Worm (Caenorhabditis elegans) whole organism, late embryonic: ENCODE data around the gene tbx-37.

ENCODE experiments used
- C38D4.7 ChIP-seq: fragments of 200-800 bp; sonication (Bioruptor generic); optimal IDR thresholded peaks from 2 replicates; lab custom pipeline; 2018; ENCODE audit warnings: mild to moderate bottlenecking, missing genetic modification characterization, moderate library complexity, missing compliant biosample characterization
- F13H6.1 ChIP-seq: sonication (generic microtip); optimal IDR thresholded peaks from 2 replicates; lab custom pipeline; 2016; ENCODE audit warnings: missing genetic modification characterization, missing compliant biosample characterization
- K02D7.2 ChIP-seq: sonication (generic microtip); optimal IDR thresholded peaks from 2 replicates; lab custom pipeline; 2017; ENCODE audit warnings: mild to moderate bottlenecking, missing genetic modification characterization, missing compliant biosample characterization
- K09A11.1 ChIP-seq: sonication (generic microtip); optimal IDR thresholded peaks from 2 replicates; lab custom pipeline; 2017; ENCODE audit warnings: antibody characterized with exemption, mild to moderate bottlenecking, missing genetic modification characterization, missing compliant biosample characterization; ENCODE audit not compliant: insufficient read depth
- T23F11.4 ChIP-seq: fragments of 200-800 bp; sonication (Bioruptor generic); optimal IDR thresholded peaks from 2 replicates; lab custom pipeline; 2018; ENCODE audit warnings: mild to moderate bottlenecking, missing genetic modification characterization, missing compliant biosample characterization
- Y22D7AL.16 ChIP-seq: sonication (generic microtip); optimal IDR thresholded peaks from 2 replicates; lab custom pipeline; 2016; ENCODE audit warnings: missing genetic modification characterization, missing compliant biosample characterization
- ama-1 ChIP-seq: fragments of 150-350 bp; optimal IDR thresholded peaks from 2 replicates; lab custom pipeline; 2014
- ceh-14 ChIP-seq: sonication (generic microtip); optimal IDR thresholded peaks from 2 replicates; lab custom pipeline; 2016; ENCODE audit warnings: missing genotype, missing genetic modification characterization, missing compliant biosample characterization
- ceh-18 ChIP-seq: sonication (generic microtip); optimal IDR thresholded peaks from 2 replicates; lab custom pipeline; 2016; ENCODE audit warnings: missing genetic modification characterization, missing compliant biosample characterization
- ceh-19 ChIP-seq: fragments of 200-800 bp; sonication (Bioruptor generic); optimal IDR thresholded peaks from 2 replicates; lab custom pipeline; 2018; ENCODE audit warnings: mild to moderate bottlenecking, missing genetic modification characterization, missing compliant biosample characterization
- ceh-2 ChIP-seq: sonication (generic microtip); optimal IDR thresholded peaks from 2 replicates; lab custom pipeline; 2016; ENCODE audit warnings: missing genotype, missing genetic modification characterization, missing compliant biosample characterization
- ceh-30 ChIP-seq: fragments of 150-350 bp; optimal IDR thresholded peaks from 2 replicates; lab custom pipeline; 2014; ENCODE audit warnings: missing biosample characterization, missing genetic modification characterization
- ceh-34 ChIP-seq: sonication (generic microtip); optimal IDR thresholded peaks from 2 replicates; lab custom pipeline; 2016; ENCODE audit warnings: mild to moderate bottlenecking, missing genetic modification characterization, missing compliant biosample characterization
- ceh-45 ChIP-seq: fragments of 200-800 bp; sonication (Bioruptor generic); IDR thresholded peaks from 2 replicates; pipeline ENCODE4 v1.3.6; 2022; ENCODE audit warnings: missing genetic modification reagents, missing genetic modification characterization, missing compliant biosample characterization
- ceh-6 ChIP-seq: fragments of 200-800 bp; sonication (Bioruptor generic); optimal IDR thresholded peaks from 2 replicates; lab custom pipeline; 2018; ENCODE audit warnings: mild to moderate bottlenecking, missing genetic modification characterization, missing compliant biosample characterization
- ceh-9 ChIP-seq: sonication (generic microtip); optimal IDR thresholded peaks from 2 replicates; lab custom pipeline; 2016; ENCODE audit warnings: mild to moderate bottlenecking, missing genetic modification characterization, inconsistent platforms, missing compliant biosample characterization
- che-1 ChIP-seq: sonication (generic microtip); optimal IDR thresholded peaks from 2 replicates; lab custom pipeline; 2016; ENCODE audit warnings: mild to moderate bottlenecking, missing genetic modification characterization, missing compliant biosample characterization
- dmd-4 ChIP-seq: sonication (generic microtip); optimal IDR thresholded peaks from 2 replicates; lab custom pipeline; 2016; ENCODE audit warnings: borderline replicate concordance, missing genetic modification characterization, missing compliant biosample characterization
- dve-1 ChIP-seq: sonication (generic microtip); optimal IDR thresholded peaks from 2 replicates; lab custom pipeline; 2017; ENCODE audit warnings: antibody characterized with exemption, mild to moderate bottlenecking, missing genetic modification characterization, missing compliant biosample characterization
- ets-4 ChIP-seq: sonication (generic microtip); optimal IDR thresholded peaks from 2 replicates; lab custom pipeline; 2016; ENCODE audit warnings: missing genetic modification characterization, missing compliant biosample characterization
- eyg-1 ChIP-seq: sonication (generic microtip); optimal IDR thresholded peaks from 2 replicates; lab custom pipeline; 2016; ENCODE audit warnings: missing genotype, missing genetic modification characterization, missing compliant biosample characterization
- fkh-6 ChIP-seq: sonication (generic microtip); optimal IDR thresholded peaks from 2 replicates; lab custom pipeline; 2016; ENCODE audit warnings: missing genetic modification characterization, missing compliant biosample characterization
- gmeb-2 ChIP-seq: sonication (generic microtip); optimal IDR thresholded peaks from 2 replicates; lab custom pipeline; 2016; ENCODE audit warnings: missing genetic modification characterization, inconsistent platforms, missing compliant biosample characterization
- hlh-13 ChIP-seq: fragments of 200-800 bp; sonication (Bioruptor generic); optimal IDR thresholded peaks from 2 replicates; lab custom pipeline; 2018; ENCODE audit warnings: mild to moderate bottlenecking, missing genetic modification characterization, missing compliant biosample characterization
- hlh-6 ChIP-seq: sonication (generic microtip); optimal IDR thresholded peaks from 2 replicates; lab custom pipeline; 2016; ENCODE audit warnings: missing genotype, missing genetic modification characterization, missing compliant biosample characterization
- madf-2 ChIP-seq: sonication (generic microtip); optimal IDR thresholded peaks from 2 replicates; lab custom pipeline; 2017; ENCODE audit warnings: missing genetic modification characterization, missing compliant biosample characterization
- nfya-1 ChIP-seq: sonication (generic microtip); optimal IDR thresholded peaks from 2 replicates; lab custom pipeline; 2017; ENCODE audit warnings: missing genetic modification characterization, mild to moderate bottlenecking, missing compliant biosample characterization, antibody characterized with exemption, moderate library complexity
- nhr-11 ChIP-seq: fragments of 150-350 bp; optimal IDR thresholded peaks from 2 replicates; lab custom pipeline; 2014; ENCODE audit warnings: missing biosample characterization, missing genetic modification characterization
- pag-3 ChIP-seq: sonication (generic microtip); optimal IDR thresholded peaks from 2 replicates; lab custom pipeline; 2016; ENCODE audit warnings: missing compliant biosample characterization, missing genetic modification characterization, borderline replicate concordance
- pat-9 ChIP-seq: fragments of 200-800 bp; sonication (Bioruptor generic); optimal IDR thresholded peaks from 2 replicates; lab custom pipeline; 2018; ENCODE audit warnings: mild to moderate bottlenecking, missing genetic modification characterization, moderate library complexity, missing compliant biosample characterization
- pha-4 ChIP-seq: fragments of 150-350 bp; optimal IDR thresholded peaks from 2 replicates; lab custom pipeline; 2018; ENCODE audit warnings: missing biosample characterization, missing genetic modification reagents, missing genetic modification characterization
- pqm-1 ChIP-seq: sonication (generic microtip); optimal IDR thresholded peaks from 2 replicates; lab custom pipeline; 2016; ENCODE audit warnings: missing genetic modification characterization, missing compliant biosample characterization
- ref-2 ChIP-seq: sonication (generic microtip); optimal IDR thresholded peaks from 2 replicates; lab custom pipeline; 2016; ENCODE audit warnings: missing genetic modification characterization, missing compliant biosample characterization
- sox-4 ChIP-seq: sonication (generic microtip); optimal IDR thresholded peaks from 2 replicates; lab custom pipeline; 2017; ENCODE audit warnings: mild to moderate bottlenecking, missing genetic modification characterization, inconsistent platforms, missing compliant biosample characterization
- syd-9 ChIP-seq: sonication (generic microtip); optimal IDR thresholded peaks from 2 replicates; lab custom pipeline; 2016; ENCODE audit warnings: mild to moderate bottlenecking, missing genetic modification characterization, moderate library complexity, missing compliant biosample characterization
- tbx-7 ChIP-seq: sonication (generic microtip); optimal IDR thresholded peaks from 2 replicates; lab custom pipeline; 2016; ENCODE audit warnings: missing genotype, missing genetic modification characterization, missing compliant biosample characterization
- unc-55 ChIP-seq: sonication (generic microtip); optimal IDR thresholded peaks from 2 replicates; lab custom pipeline; 2017; ENCODE audit warnings: missing biosample characterization, missing genetic modification reagents, missing genetic modification characterization
- unc-86 ChIP-seq: sonication (generic microtip); optimal IDR thresholded peaks from 2 replicates; lab custom pipeline; 2016; ENCODE audit warnings: missing genetic modification characterization, missing compliant biosample characterization
- zip-5 ChIP-seq: sonication (generic microtip); optimal IDR thresholded peaks from 2 replicates; lab custom pipeline; 2016; ENCODE audit warnings: missing genetic modification characterization, missing compliant biosample characterization

tbx-37 gene

DNA sequence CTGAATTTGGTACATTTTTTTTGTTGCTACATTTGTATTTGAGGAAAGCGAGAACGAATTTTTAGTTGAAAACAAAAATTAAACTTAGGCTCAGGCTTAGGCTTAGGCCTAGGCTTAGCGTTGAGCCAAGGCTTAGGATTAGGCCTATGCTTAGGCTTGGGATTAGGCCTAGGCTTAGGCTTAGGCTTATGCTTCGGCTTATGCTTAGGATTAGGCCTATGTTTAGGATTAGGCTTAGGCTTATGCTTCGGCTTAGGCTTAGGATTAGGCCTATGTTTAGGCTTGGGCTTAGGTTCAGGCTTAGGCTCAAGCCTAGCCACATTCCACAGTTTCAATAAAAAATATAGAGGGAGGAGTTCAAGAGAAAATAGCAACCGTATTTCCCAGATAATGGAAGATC lies 19.1 kb downstream of the tbx-37 start:
- TF ChIP-seq ceh-45 (GFP tag; lab: Robert Waterston, UW) = no peak
- no peak for TF ChIP-seq ref-2 (tag; lab: Kevin White, UChicago)
- no peak for TF ChIP-seq F13H6.1 (tag; lab: Kevin White, UChicago)
- TF ChIP-seq eyg-1 (tag; lab: Kevin White, UChicago) = no peak
- no peak for TF ChIP-seq nfya-1 (tag; lab: Kevin White, UChicago)
- peak; percentile 96 for TF ChIP-seq dve-1

DNA sequence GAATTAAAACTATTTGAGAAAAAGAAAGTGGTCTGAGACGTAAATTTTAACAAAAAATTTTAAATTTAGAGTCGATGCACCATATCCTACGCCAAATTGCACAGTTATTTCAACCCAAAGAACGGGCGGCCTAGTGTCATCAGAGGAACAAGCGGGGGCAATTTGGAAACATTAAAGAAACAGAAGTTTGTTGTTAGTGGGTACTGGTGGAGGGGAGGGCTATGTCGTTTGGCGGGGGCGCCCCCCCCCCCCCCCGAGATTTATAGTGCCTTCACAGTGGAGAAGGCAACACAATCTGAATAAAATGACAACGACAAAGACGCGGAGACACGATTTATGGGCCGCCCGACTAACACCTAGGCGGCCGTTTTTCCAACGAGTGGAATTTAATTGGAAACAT lies 20.1 kb downstream of the tbx-37 start:
- no peak for TF ChIP-seq T23F11.4
- TF ChIP-seq dve-1 = no peak
- TF ChIP-seq syd-9 (tag; lab: Kevin White, UChicago) = no peak
- TF ChIP-seq nhr-11 (tag; lab: Kevin White, UChicago) = no peak
- TF ChIP-seq che-1 (tag; lab: Kevin White, UChicago) = no peak
- TF ChIP-seq madf-2 (tag; lab: Kevin White, UChicago) = no peak
- TF ChIP-seq tbx-7 (tag; lab: Kevin White, UChicago) = no peak
- TF ChIP-seq ref-2 (tag; lab: Kevin White, UChicago) = no peak
- no peak for TF ChIP-seq K02D7.2
- no peak for TF ChIP-seq C38D4.7 (GFP tag; lab: Kevin White, UChicago)
- TF ChIP-seq dmd-4 (tag; lab: Kevin White, UChicago) = no peak
- TF ChIP-seq Y22D7AL.16 = no peak
- TF ChIP-seq ceh-45 (GFP tag; lab: Robert Waterston, UW) = no peak

- TF ChIP-seq ceh-18 = peak; percentile 33
- TF ChIP-seq nfya-1 (tag; lab: Kevin White, UChicago) = peak; percentile 21
- TF ChIP-seq ceh-34 = peak; percentile 20
- TF ChIP-seq pat-9 (tag; lab: Kevin White, UChicago) = peak; percentile 8
- no peak for TF ChIP-seq ceh-2 (tag; lab: Kevin White, UChicago)
Measured at ce11 chrIII:11202992-11203391, 23.9 kb downstream of the tbx-37 start.

DNA sequence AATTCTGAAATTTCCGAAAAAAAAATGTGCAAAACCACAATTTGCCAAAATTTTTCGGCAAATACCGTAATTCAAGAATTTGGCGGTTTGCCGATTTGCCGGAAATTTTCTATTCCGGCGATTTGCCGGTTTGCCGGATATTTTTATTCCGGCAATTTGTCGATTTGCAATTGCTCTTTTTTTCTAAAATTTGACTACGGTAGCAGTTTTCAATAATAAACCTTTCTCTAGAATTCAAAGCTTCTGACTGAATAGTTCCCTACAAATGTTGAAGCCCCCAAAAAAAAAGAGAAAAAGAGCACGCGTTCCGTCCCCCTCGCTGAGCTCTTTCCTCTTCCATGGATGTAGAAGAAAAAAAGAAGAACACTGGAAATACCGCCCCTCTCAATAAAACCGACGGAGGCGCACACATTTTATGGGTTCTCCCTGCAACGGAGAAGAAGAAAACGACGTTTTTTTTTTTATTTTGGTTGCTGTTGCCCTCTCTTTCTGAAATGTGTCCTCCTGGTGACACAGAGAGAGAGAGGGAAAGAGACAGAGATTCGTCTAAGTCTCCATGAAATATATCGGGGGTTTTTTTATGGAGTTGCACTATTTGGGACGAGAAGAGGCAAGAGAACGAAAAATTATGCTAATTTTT lies 25.9 kb downstream of the tbx-37 start:
- TF ChIP-seq hlh-13 (GFP tag; lab: Kevin White, UChicago) (no peak), sox-4 (tag; lab: Kevin White, UChicago) (no peak), ceh-14 (tag; lab: Kevin White, UChicago) (no peak), hlh-6 (tag; lab: Kevin White, UChicago) (no peak), dmd-4 (tag; lab: Kevin White, UChicago) (no peak), ceh-18 (no peak), gmeb-2 (no peak), K09A11.1 (tag; lab: Kevin White, UChicago) (no peak), ama-1 (lab: Kevin White, UChicago) (no peak), ceh-2 (tag; lab: Kevin White, UChicago) (no peak), Y22D7AL.16 (no peak), pqm-1 (no peak), nhr-11 (tag; lab: Kevin White, UChicago) (no peak), unc-86 (tag; lab: Kevin White, UChicago) (no peak), ceh-6 (GFP tag; lab: Kevin White, UChicago) (no peak), che-1 (tag; lab: Kevin White, UChicago) (no peak), ceh-34 (no peak)

- TF ChIP-seq unc-86 (tag; lab: Kevin White, UChicago) (no peak), dve-1 (no peak), pag-3 (no peak), unc-55 (GFP tag; lab: Kevin White, UChicago) (no peak), eyg-1 (tag; lab: Kevin White, UChicago) (no peak), gmeb-2 (no peak), ceh-19 (GFP tag; lab: Kevin White, UChicago) (no peak), hlh-6 (tag; lab: Kevin White, UChicago) (no peak), zip-5 (tag; lab: Kevin White, UChicago) (no peak), madf-2 (tag; lab: Kevin White, UChicago) (no peak), ceh-18 (no peak), pha-4 (tag; lab: Kevin White, UChicago) (no peak), fkh-6 (no peak), ceh-30 (tag; lab: Kevin White, UChicago) (no peak), ref-2 (tag; lab: Kevin White, UChicago) (no peak), F13H6.1 (tag; lab: Kevin White, UChicago) (no peak), ceh-34 (no peak), ceh-9 (tag; lab: Kevin White, UChicago) (no peak), K09A11.1 (tag; lab: Kevin White, UChicago) (no peak), ets-4 (tag; lab: Kevin White, UChicago) (no peak)
Measured at ce11 chrIII:11197327-11197726, 29.6 kb downstream of the tbx-37 start.
